Fruit fly (Drosophila melanogaster) whole organism, embryonic: ENCODE measurements around the gene fit.

Source experiments
- Atf6 ChIP-seq: fragments of 200-800 bp; sonication (Bioruptor generic); IDR thresholded peaks from 2 replicates; pipeline ENCODE4 v1.3.6; 2022; ENCODE audit warnings: missing biosample characterization, missing genetic modification characterization
- CG10147 ChIP-seq: fragments of 200-800 bp; sonication (Bioruptor generic); optimal IDR thresholded peaks from 2 replicates; lab custom pipeline; 2019; ENCODE audit warnings: missing biosample characterization, mild to moderate bottlenecking, missing genetic modification characterization, moderate library complexity
- CG10274 ChIP-seq: fragments of 200-800 bp; sonication (Bioruptor generic); optimal IDR thresholded peaks from 3 replicates; lab custom pipeline; 2017; ENCODE audit warnings: missing biosample characterization, mild to moderate bottlenecking, missing genetic modification characterization
- CG10366 ChIP-seq: fragments of 200-800 bp; sonication (Bioruptor generic); IDR thresholded peaks from 2 replicates; pipeline ENCODE4 v1.3.6; 2022; ENCODE audit warnings: missing biosample characterization, missing genetic modification characterization
- CG11695 ChIP-seq: fragments of 200-800 bp; sonication (Bioruptor generic); IDR thresholded peaks from 3 replicates; pipeline ENCODE4 v1.3.6; 2022; ENCODE audit warnings: missing biosample characterization, missing genetic modification characterization
- CG12104 ChIP-seq: fragments of 200-800 bp; sonication (Bioruptor generic); optimal IDR thresholded peaks from 3 replicates; lab custom pipeline; 2016; ENCODE audit warnings: missing biosample characterization, missing genetic modification characterization
- CG12769 ChIP-seq: fragments of 200-800 bp; sonication (Bioruptor generic); optimal IDR thresholded peaks from 2 replicates; lab custom pipeline; 2019; ENCODE audit warnings: missing biosample characterization, mild to moderate bottlenecking, missing genetic modification characterization, moderate library complexity
- CG12942 ChIP-seq: fragments of 200-800 bp; sonication (Bioruptor generic); optimal IDR thresholded peaks from 3 replicates; lab custom pipeline; 2016; ENCODE audit warnings: missing biosample characterization, missing genetic modification characterization
- CG14965 ChIP-seq: fragments of 200-800 bp; sonication (Bioruptor generic); optimal IDR thresholded peaks from 2 replicates; lab custom pipeline; 2016; ENCODE audit warnings: missing biosample characterization, missing genetic modification characterization, borderline replicate concordance
- CG17359 ChIP-seq: fragments of 200-800 bp; sonication (Bioruptor generic); optimal IDR thresholded peaks from 3 replicates; lab custom pipeline; 2018; ENCODE audit warnings: missing biosample characterization, mild to moderate bottlenecking, missing genetic modification characterization, moderate library complexity
- CG17385 ChIP-seq: fragments of 200-800 bp; sonication (Bioruptor generic); optimal IDR thresholded peaks from 3 replicates; lab custom pipeline; 2018; ENCODE audit warnings: missing biosample characterization, mild to moderate bottlenecking, missing genetic modification characterization
- CG17829 ChIP-seq: fragments of 200-800 bp; optimal IDR thresholded peaks from 2 replicates; lab custom pipeline; 2019; ENCODE audit warnings: missing biosample characterization, mild to moderate bottlenecking, missing genetic modification characterization, moderate library complexity
- CG32532 ChIP-seq: fragments of 200-800 bp; sonication (Bioruptor generic); IDR thresholded peaks from 2 replicates; pipeline ENCODE4 v1.3.6; 2022; ENCODE audit warnings: missing biosample characterization, missing genetic modification characterization
- CG3281 ChIP-seq: fragments of 200-800 bp; sonication (Bioruptor generic); optimal IDR thresholded peaks from 3 replicates; lab custom pipeline; 2017; ENCODE audit warnings: missing biosample characterization, mild to moderate bottlenecking, missing genetic modification characterization
- CG3407 ChIP-seq: fragments of 200-800 bp; sonication (Bioruptor generic); optimal IDR thresholded peaks from 2 replicates; lab custom pipeline; 2018; ENCODE audit warnings: missing biosample characterization, mild to moderate bottlenecking, missing genetic modification characterization
- CG34224 ChIP-seq: fragments of 200-800 bp; sonication (Bioruptor generic); IDR thresholded peaks from 3 replicates; pipeline ENCODE4 v1.3.6; 2022; ENCODE audit warnings: missing biosample characterization, missing genetic modification characterization; ENCODE audit not compliant: partially characterized antibody
- CG42726 ChIP-seq: fragments of 200-800 bp; sonication (Bioruptor generic); IDR thresholded peaks from 2 replicates; pipeline ENCODE4 v1.3.6; 2022; ENCODE audit warnings: missing biosample characterization, missing genetic modification characterization; ENCODE audit not compliant: partially characterized antibody
- CG4404 ChIP-seq: fragments of 200-800 bp; sonication (Bioruptor generic); IDR thresholded peaks from 2 replicates; pipeline ENCODE4 v1.3.6; 2022; ENCODE audit warnings: missing biosample characterization, missing genetic modification characterization
- CG8359 ChIP-seq: fragments of 200-800 bp; sonication (Bioruptor generic); optimal IDR thresholded peaks from 2 replicates; lab custom pipeline; 2017; ENCODE audit warnings: missing biosample characterization, mild to moderate bottlenecking, missing genetic modification characterization, borderline replicate concordance
- CG9437 ChIP-seq: fragments of 200-800 bp; sonication (Bioruptor generic); optimal IDR thresholded peaks from 2 replicates; lab custom pipeline; 2018; ENCODE audit warnings: missing biosample characterization, mild to moderate bottlenecking, missing genetic modification characterization
- CHES-1-like ChIP-seq: fragments of 200-800 bp; sonication (Bioruptor generic); optimal IDR thresholded peaks from 2 replicates; lab custom pipeline; 2016; ENCODE audit warnings: missing biosample characterization, missing genetic modification characterization
- D19A ChIP-seq: fragments of 200-800 bp; optimal IDR thresholded peaks from 3 replicates; lab custom pipeline; 2019; ENCODE audit warnings: missing biosample characterization, mild to moderate bottlenecking, missing genetic modification characterization, moderate library complexity
- Dip2 ChIP-seq: fragments of 200-800 bp; sonication (Bioruptor generic); IDR thresholded peaks from 2 replicates; pipeline ENCODE4 v1.3.6; 2022; ENCODE audit warnings: missing biosample characterization, missing genetic modification characterization
- E2f2 ChIP-seq: fragments of 200-800 bp; sonication (Bioruptor generic); IDR thresholded peaks from 2 replicates; pipeline ENCODE4 v1.3.6; 2022; ENCODE audit warnings: missing biosample characterization, missing genetic modification characterization
- Elba2 ChIP-seq: fragments of 200-800 bp; sonication (Bioruptor generic); optimal IDR thresholded peaks from 3 replicates; lab custom pipeline; 2016; ENCODE audit warnings: missing biosample characterization, missing genetic modification characterization
- Gug ChIP-seq: fragments of 200-800 bp; sonication (Bioruptor generic); IDR thresholded peaks from 4 replicates; pipeline ENCODE4 v1.3.6; 2022; ENCODE audit warnings: missing biosample characterization, missing genetic modification characterization
- HHEX ChIP-seq: fragments of 200-800 bp; sonication (Bioruptor generic); optimal IDR thresholded peaks from 3 replicates; lab custom pipeline; 2017; ENCODE audit warnings: missing biosample characterization, mild to moderate bottlenecking, missing genetic modification characterization, missing genetic modification reagents
- Hand ChIP-seq: fragments of 200-800 bp; sonication (Bioruptor generic); optimal IDR thresholded peaks from 2 replicates; lab custom pipeline; 2017; ENCODE audit warnings: mild to moderate bottlenecking, missing biosample characterization, missing genetic modification reagents, missing genetic modification characterization
- Hey ChIP-seq: fragments of 200-800 bp; sonication (Bioruptor generic); optimal IDR thresholded peaks from 3 replicates; lab custom pipeline; 2018; ENCODE audit warnings: missing biosample characterization, mild to moderate bottlenecking, missing genetic modification characterization
- Hr3 ChIP-seq: fragments of 200-800 bp; sonication (Bioruptor generic); optimal IDR thresholded peaks from 3 replicates; lab custom pipeline; 2016; ENCODE audit warnings: missing biosample characterization, missing genetic modification characterization
- Lpt ChIP-seq: fragments of >200 bp; optimal IDR thresholded peaks from 2 replicates; lab custom pipeline; 2018; ENCODE audit warnings: missing biosample characterization, missing genetic modification characterization
- Myb ChIP-seq: fragments of 200-800 bp; sonication (Bioruptor generic); optimal IDR thresholded peaks from 2 replicates; lab custom pipeline; 2016; ENCODE audit warnings: missing biosample characterization, missing genetic modification characterization
- NK7.1 ChIP-seq: fragments of 200-800 bp; sonication (Bioruptor generic); optimal IDR thresholded peaks from 3 replicates; lab custom pipeline; 2016; ENCODE audit warnings: missing biosample characterization, missing genetic modification characterization
- Nf-YA ChIP-seq: fragments of 200-800 bp; sonication (Bioruptor generic); IDR thresholded peaks from 2 replicates; pipeline ENCODE4 v1.3.6; 2022; ENCODE audit warnings: missing biosample characterization, missing genetic modification characterization
- Opbp ChIP-seq: fragments of 200-800 bp; sonication (Bioruptor generic); IDR thresholded peaks from 3 replicates; pipeline ENCODE4 v1.3.6; 2022; ENCODE audit warnings: missing biosample characterization, missing genetic modification characterization; ENCODE audit not compliant: partially characterized antibody
- PHDP ChIP-seq: fragments of 200-800 bp; sonication (Bioruptor generic); optimal IDR thresholded peaks from 3 replicates; lab custom pipeline; 2018; ENCODE audit warnings: missing biosample characterization, mild to moderate bottlenecking, missing genetic modification characterization, moderate library complexity
- corto ChIP-seq: fragments of 200-800 bp; sonication (Bioruptor generic); optimal IDR thresholded peaks from 2 replicates; lab custom pipeline; 2016; ENCODE audit warnings: missing biosample characterization, mild to moderate bottlenecking, missing genetic modification characterization, moderate library complexity
- crp ChIP-seq, 2 experiments: fragments of 200-800 bp; sonication (Bioruptor generic); optimal IDR thresholded peaks; 2 replicates in 1 of 2; 3 replicates in 1 of 2; lab custom pipeline; 2017; ENCODE audit warnings: missing biosample characterization in 2 of 2, missing genetic modification characterization in 2 of 2, mild to moderate bottlenecking in 1 of 2, moderate library complexity in 1 of 2
- ewg ChIP-seq: fragments of 200-800 bp; sonication (Bioruptor generic); optimal IDR thresholded peaks from 3 replicates; lab custom pipeline; 2017; ENCODE audit warnings: mild to moderate bottlenecking, missing biosample characterization, missing genetic modification reagents, missing genetic modification characterization
- grau ChIP-seq: fragments of 200-800 bp; optimal IDR thresholded peaks from 3 replicates; lab custom pipeline; 2019; ENCODE audit warnings: missing biosample characterization, mild to moderate bottlenecking, missing genetic modification characterization, moderate library complexity
- ken ChIP-seq: fragments of 200-800 bp; sonication (Bioruptor generic); IDR thresholded peaks from 3 replicates; pipeline ENCODE4 v1.3.6; 2022; ENCODE audit warnings: missing biosample characterization, missing genetic modification characterization
- klu ChIP-seq: fragments of 200-800 bp; sonication (Bioruptor generic); IDR thresholded peaks from 2 replicates; pipeline ENCODE4 v1.3.6; 2022; ENCODE audit warnings: missing biosample characterization, missing genetic modification characterization
- lilli ChIP-seq: fragments of 200-800 bp; sonication (Bioruptor generic); optimal IDR thresholded peaks from 3 replicates; lab custom pipeline; 2016; ENCODE audit warnings: missing biosample characterization, missing genetic modification characterization
- pita ChIP-seq: fragments of 200-800 bp; sonication (Bioruptor generic); optimal IDR thresholded peaks from 2 replicates; lab custom pipeline; 2017; ENCODE audit warnings: missing biosample characterization, mild to moderate bottlenecking, missing genetic modification characterization
- schlank ChIP-seq: fragments of 200-800 bp; sonication (Bioruptor generic); optimal IDR thresholded peaks from 2 replicates; lab custom pipeline; 2018; ENCODE audit warnings: missing biosample characterization, mild to moderate bottlenecking, missing genetic modification characterization
- sens-2 ChIP-seq: fragments of 200-800 bp; sonication (Bioruptor generic); IDR thresholded peaks from 2 replicates; pipeline ENCODE4 v1.3.6; 2022; ENCODE audit warnings: missing biosample characterization, missing genetic modification characterization
- sr ChIP-seq: fragments of 200-800 bp; sonication (Bioruptor generic); IDR thresholded peaks from 3 replicates; pipeline ENCODE4 v1.3.6; 2022; ENCODE audit warnings: missing biosample characterization, missing genetic modification characterization
- sug ChIP-seq: fragments of 200-800 bp; optimal IDR thresholded peaks from 2 replicates; lab custom pipeline; 2019; ENCODE audit warnings: missing biosample characterization, mild to moderate bottlenecking, missing genetic modification characterization, moderate library complexity
- tio ChIP-seq: fragments of 200-800 bp; sonication (Bioruptor generic); optimal IDR thresholded peaks from 2 replicates; lab custom pipeline; 2017; ENCODE audit warnings: missing biosample characterization, missing genetic modification characterization, inconsistent platforms
- tna ChIP-seq: fragments of 200-800 bp; sonication (Bioruptor generic); IDR thresholded peaks from 2 replicates; pipeline ENCODE4 v1.3.6; 2022; ENCODE audit warnings: missing biosample characterization, missing genetic modification characterization; ENCODE audit not compliant: partially characterized antibody
- wor ChIP-seq: fragments of 200-800 bp; sonication (Bioruptor generic); IDR thresholded peaks from 2 replicates; pipeline ENCODE4 v1.3.6; 2022; ENCODE audit warnings: missing biosample characterization, missing genetic modification characterization

fit gene

DNA sequence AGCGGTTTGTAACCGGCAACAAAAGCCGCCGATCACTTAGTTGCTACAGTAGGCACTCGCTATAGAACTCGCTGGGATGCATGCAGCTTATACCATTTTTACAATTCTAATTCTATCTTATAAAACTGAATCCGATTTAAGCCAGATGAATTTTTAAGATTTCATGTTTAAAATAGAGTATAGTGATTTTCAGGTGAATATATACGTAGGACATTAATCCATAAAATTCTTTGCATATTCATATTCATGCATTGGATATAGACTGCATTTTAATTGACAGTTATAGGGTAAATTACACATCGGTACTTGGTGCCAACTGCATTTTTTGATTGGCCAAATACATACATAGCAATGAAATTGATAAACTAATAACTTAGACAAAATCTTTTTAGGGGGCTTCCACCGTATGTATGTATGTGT is 3.3 kb upstream of the fit start (continued):
- TF ChIP-seq CG10147 (no peak), CG12769 (tag; lab: Kevin White, UChicago) (no peak), Hr3 (GFP tag; lab: Kevin White, UChicago) (peak; percentile 20), Lpt (GFP tag; lab: Kevin White, UChicago) (no peak), corto (GFP tag; lab: Kevin White, UChicago) (no peak), sug (tag; lab: Kevin White, UChicago) (no peak), CG9437 (no peak), Hey (no peak), schlank (no peak), CG10274 (GFP tag; lab: Kevin White, UChicago) (no peak), Myb (GFP tag; lab: Kevin White, UChicago) (no peak), Atf6 (GFP tag; lab: Robert Waterston, UW) (peak; percentile 31; the same call in 1 of the 2 replicates), CG3281 (no peak), pita (GFP tag; lab: Kevin White, UChicago) (no peak), Opbp (GFP tag; lab: Robert Waterston, UW) (no peak), crp (GFP tag; optimal IDR thresholded peaks at IDR 0.05; lab: Kevin White, UChicago) (no peak), Nf-YA (GFP tag; lab: Robert Waterston, UW) (0 out of 2 replicates have a peak, but pooled peaks have one; percentile 23), tna (GFP tag; lab: Robert Waterston, UW) (no peak), PHDP (tag; lab: Kevin White, UChicago) (no peak), HHEX (GFP tag; lab: Kevin White, UChicago) (no peak), Hand (no peak), Elba2 (GFP tag; lab: Kevin White, UChicago) (no peak), E2f2 (GFP tag; lab: Robert Waterston, UW) (no peak), CG10366 (GFP tag; lab: Robert Waterston, UW) (peak; percentile 19; the same call in 1 of the 2 replicates), CG42726 (no peak), CG4404 (peak; percentile 25; the same call in 1 of the 2 replicates), CG34224 (GFP tag; lab: Robert Waterston, UW) (no peak), lilli (no peak), tio (GFP tag; lab: Kevin White, UChicago) (no peak), Gug (GFP tag; lab: Robert Waterston, UW) (peak; percentile 71), ken (GFP tag; lab: Robert Waterston, UW) (0 out of 3 replicates have a peak, but pooled peaks have one; percentile 53), CG14965 (GFP tag; lab: Kevin White, UChicago) (no peak), CG17385 (no peak), CG12942 (GFP tag; lab: Kevin White, UChicago) (no peak), wor (GFP tag; lab: Robert Waterston, UW) (no peak), CG8359 (GFP tag; lab: Kevin White, UChicago) (no peak), ewg (GFP tag; lab: Kevin White, UChicago) (no peak), CG17359 (tag; lab: Kevin White, UChicago) (peak; percentile 45), Dip2 (no peak), D19A (no peak), CG11695 (no peak), CG17829 (tag; lab: Kevin White, UChicago) (peak; percentile 49), NK7.1 (no peak), CG3407 (GFP tag; lab: Kevin White, UChicago) (no peak), grau (peak; percentile 84), CG32532 (GFP tag; lab: Robert Waterston, UW) (no peak), sr (GFP tag; lab: Robert Waterston, UW) (no peak), klu (GFP tag; lab: Robert Waterston, UW) (no peak), CHES-1-like (no peak), CG12104 (GFP tag; lab: Kevin White, UChicago) (no peak), sens-2 (GFP tag; lab: Robert Waterston, UW) (no peak)
